Fruit fly (Drosophila melanogaster): Measurements from ENCODE around the gene CG9967.

The CG9967 gene

dm6 chr2L:2380805-2381204 is 23.6 kb upstream of the CG9967 start, which contains the start of gene Eogt (continued):
- TF ChIP-seq CG6689 (GFP tag; IDR thresholded peaks at IDR 0.05), result peak; percentile 97
- no peak for TF ChIP-seq vnd (GFP tag; IDR thresholded peaks at IDR 0.05; ENCODE audit: partially characterized antibody)
- no peak for TF ChIP-seq CG8359 (GFP tag; optimal IDR thresholded peaks at IDR 0.05; ENCODE audit: borderline replicate concordance)
- peak; percentile 25; the same call in 1 of the 3 replicates for TF ChIP-seq knrl (GFP tag; IDR thresholded peaks at IDR 0.05; ENCODE audit: partially characterized antibody)
- peak; percentile 94 for TF ChIP-seq CG32767 (GFP tag; IDR thresholded peaks at IDR 0.05)
- TF ChIP-seq CG11093 (GFP tag; IDR thresholded peaks at IDR 0.05), result peak; percentile 96
- peak; percentile 89 for TF ChIP-seq Fer3 (tag; optimal IDR thresholded peaks at IDR 0.05)
- TF ChIP-seq CG10366 (GFP tag; IDR thresholded peaks at IDR 0.05), result peak; percentile 97
- peak; percentile 86 for TF ChIP-seq CG3407 (GFP tag; optimal IDR thresholded peaks at IDR 0.05)
- no peak for TF ChIP-seq mld (GFP tag; IDR thresholded peaks at IDR 0.05; ENCODE audit: partially characterized antibody)
- peak; percentile 88 for TF ChIP-seq CG12219 (GFP tag; optimal IDR thresholded peaks at IDR 0.05)
- TF ChIP-seq sqz (GFP tag; optimal IDR thresholded peaks at IDR 0.05), result no peak
- peak; percentile 68 for TF ChIP-seq NC2β (GFP tag; optimal IDR thresholded peaks at IDR 0.05)
- TF ChIP-seq CTCF (GFP tag; optimal IDR thresholded peaks at IDR 0.05), result peak; percentile 51
- peak; percentile 94 for TF ChIP-seq grau (tag; optimal IDR thresholded peaks at IDR 0.05)
- no peak for TF ChIP-seq CG7745 (tag; optimal IDR thresholded peaks at IDR 0.05)
- peak; percentile 69 for TF ChIP-seq Deaf1 (tag; optimal IDR thresholded peaks at IDR 0.05)
- TF ChIP-seq pnt (GFP tag; optimal IDR thresholded peaks at IDR 0.05), result peak; percentile 68
- peak; percentile 88 for TF ChIP-seq CG17385 (GFP tag; optimal IDR thresholded peaks at IDR 0.05)
- peak; percentile 76 for TF ChIP-seq YL-1 (GFP tag; optimal IDR thresholded peaks at IDR 0.05)
- TF ChIP-seq CG16863 (GFP tag; optimal IDR thresholded peaks at IDR 0.05), result peak; percentile 55
- TF ChIP-seq Sox100B (GFP tag; optimal IDR thresholded peaks at IDR 0.05), result peak; percentile 79
- TF ChIP-seq Gug (GFP tag; IDR thresholded peaks at IDR 0.05), result peak; percentile 93
- peak; percentile 90 for TF ChIP-seq lbe (GFP tag; optimal IDR thresholded peaks at IDR 0.05)
- TF ChIP-seq Hsf (GFP tag; optimal IDR thresholded peaks at IDR 0.05), result peak; percentile 92
- TF ChIP-seq tin (GFP tag; optimal IDR thresholded peaks at IDR 0.05), result peak; percentile 88
- peak; percentile 92 for TF ChIP-seq CG11085 (GFP tag; IDR thresholded peaks at IDR 0.05)
- TF ChIP-seq CG12155 (GFP tag; optimal IDR thresholded peaks at IDR 0.05), result peak; percentile 90
- TF ChIP-seq bbx (GFP tag; IDR thresholded peaks at IDR 0.05; ENCODE audit: partially characterized antibody), result no peak
- TF ChIP-seq fu2 (GFP tag; optimal IDR thresholded peaks at IDR 0.05), result peak; percentile 63
- TF ChIP-seq sens (GFP tag), result peak; percentile 97
- peak; percentile 97 for TF ChIP-seq CG10959 (GFP tag; IDR thresholded peaks at IDR 0.05)
- TF ChIP-seq repo (GFP tag; optimal IDR thresholded peaks at IDR 0.05), result peak; percentile 20
- peak; percentile 86 for TF ChIP-seq CG18011 (GFP tag; optimal IDR thresholded peaks at IDR 0.05)
- peak; percentile 33 for TF ChIP-seq fd64A (GFP tag; optimal IDR thresholded peaks at IDR 0.05)
- peak; percentile 89 for TF ChIP-seq dan (GFP tag; IDR thresholded peaks at IDR 0.05)
- TF ChIP-seq unc-4 (GFP tag; IDR thresholded peaks at IDR 0.05; ENCODE audit: partially characterized antibody), result no peak
- TF ChIP-seq HmgZ (tag; optimal IDR thresholded peaks at IDR 0.05), result peak; percentile 95
- peak; percentile 85 for TF ChIP-seq bab2 (GFP tag; optimal IDR thresholded peaks at IDR 0.05)
- no peak for TF ChIP-seq cad (GFP tag; optimal IDR thresholded peaks at IDR 0.05)
- TF ChIP-seq CG4404 (GFP tag; IDR thresholded peaks at IDR 0.05), result peak; percentile 96
- peak; percentile 96 for TF ChIP-seq ase (GFP tag; IDR thresholded peaks at IDR 0.05)
- TF ChIP-seq Rfx (GFP tag; IDR thresholded peaks at IDR 0.05), result peak; percentile 97
- TF ChIP-seq CG10147 (GFP tag; optimal IDR thresholded peaks at IDR 0.05), result peak; percentile 85
- peak; percentile 91 for TF ChIP-seq CG17612 (GFP tag; IDR thresholded peaks at IDR 0.05)
- no peak for TF ChIP-seq eyg (GFP tag; optimal IDR thresholded peaks at IDR 0.05)
- peak; percentile 48 for TF ChIP-seq CG33213 (GFP tag; optimal IDR thresholded peaks at IDR 0.05)
- peak; percentile 95 for TF ChIP-seq sd (tag; optimal IDR thresholded peaks at IDR 0.05)
- peak; percentile 85 for TF ChIP-seq ind (GFP tag; optimal IDR thresholded peaks at IDR 0.05)
- TF ChIP-seq CG1602 (GFP tag; optimal IDR thresholded peaks at IDR 0.05), result peak; percentile 95
- no peak for TF ChIP-seq luna (GFP tag; optimal IDR thresholded peaks at IDR 0.05)
- TF ChIP-seq crp (GFP tag; optimal IDR thresholded peaks at IDR 0.05), result peak in 1 of 2 experiments; percentile 64
